Worm (Caenorhabditis elegans) whole organism, late embryonic: ENCODE results near the gene F35A5.2.

Experiments used
- C08G9.2 ChIP-seq: sonication (generic microtip); optimal IDR thresholded peaks from 2 replicates; lab custom pipeline; 2016; ENCODE audit warnings: mild to moderate bottlenecking, missing genetic modification characterization, moderate library complexity, missing compliant biosample characterization
- C38D4.7 ChIP-seq: fragments of 200-800 bp; sonication (Bioruptor generic); optimal IDR thresholded peaks from 2 replicates; lab custom pipeline; 2018; ENCODE audit warnings: mild to moderate bottlenecking, missing genetic modification characterization, moderate library complexity, missing compliant biosample characterization
- T23F11.4 ChIP-seq: fragments of 200-800 bp; sonication (Bioruptor generic); optimal IDR thresholded peaks from 2 replicates; lab custom pipeline; 2018; ENCODE audit warnings: mild to moderate bottlenecking, missing genetic modification characterization, missing compliant biosample characterization
- ama-1 ChIP-seq: fragments of 150-350 bp; optimal IDR thresholded peaks from 2 replicates; lab custom pipeline; 2014
- ceh-14 ChIP-seq: sonication (generic microtip); optimal IDR thresholded peaks from 2 replicates; lab custom pipeline; 2016; ENCODE audit warnings: missing genotype, missing genetic modification characterization, missing compliant biosample characterization
- ceh-18 ChIP-seq: sonication (generic microtip); optimal IDR thresholded peaks from 2 replicates; lab custom pipeline; 2016; ENCODE audit warnings: missing genetic modification characterization, missing compliant biosample characterization
- ceh-19 ChIP-seq: fragments of 200-800 bp; sonication (Bioruptor generic); optimal IDR thresholded peaks from 2 replicates; lab custom pipeline; 2018; ENCODE audit warnings: mild to moderate bottlenecking, missing genetic modification characterization, missing compliant biosample characterization
- ceh-2 ChIP-seq: sonication (generic microtip); optimal IDR thresholded peaks from 2 replicates; lab custom pipeline; 2016; ENCODE audit warnings: missing genotype, missing genetic modification characterization, missing compliant biosample characterization
- ceh-22 ChIP-seq: sonication (generic microtip); optimal IDR thresholded peaks from 2 replicates; lab custom pipeline; 2017; ENCODE audit warnings: missing biosample characterization, missing genetic modification characterization
- ceh-24 ChIP-seq: sonication (generic microtip); optimal IDR thresholded peaks from 2 replicates; lab custom pipeline; 2016; ENCODE audit warnings: mild to moderate bottlenecking, missing genetic modification characterization, missing compliant biosample characterization
- ceh-30 ChIP-seq: fragments of 150-350 bp; optimal IDR thresholded peaks from 2 replicates; lab custom pipeline; 2014; ENCODE audit warnings: missing biosample characterization, missing genetic modification characterization
- ceh-31 ChIP-seq: sonication (generic microtip); optimal IDR thresholded peaks from 2 replicates; lab custom pipeline; 2016; ENCODE audit warnings: missing genetic modification characterization, missing compliant biosample characterization
- ceh-34 ChIP-seq: sonication (generic microtip); optimal IDR thresholded peaks from 2 replicates; lab custom pipeline; 2016; ENCODE audit warnings: mild to moderate bottlenecking, missing genetic modification characterization, missing compliant biosample characterization
- ceh-45 ChIP-seq: fragments of 200-800 bp; sonication (Bioruptor generic); IDR thresholded peaks from 2 replicates; pipeline ENCODE4 v1.3.6; 2022; ENCODE audit warnings: missing genetic modification reagents, missing genetic modification characterization, missing compliant biosample characterization
- ceh-48 ChIP-seq: sonication (generic microtip); optimal IDR thresholded peaks from 2 replicates; lab custom pipeline; 2016; ENCODE audit warnings: missing genetic modification characterization, inconsistent platforms, missing compliant biosample characterization
- ceh-6 ChIP-seq: fragments of 200-800 bp; sonication (Bioruptor generic); optimal IDR thresholded peaks from 2 replicates; lab custom pipeline; 2018; ENCODE audit warnings: mild to moderate bottlenecking, missing genetic modification characterization, missing compliant biosample characterization
- ceh-9 ChIP-seq: sonication (generic microtip); optimal IDR thresholded peaks from 2 replicates; lab custom pipeline; 2016; ENCODE audit warnings: mild to moderate bottlenecking, missing genetic modification characterization, inconsistent platforms, missing compliant biosample characterization
- che-1 ChIP-seq: sonication (generic microtip); optimal IDR thresholded peaks from 2 replicates; lab custom pipeline; 2016; ENCODE audit warnings: mild to moderate bottlenecking, missing genetic modification characterization, missing compliant biosample characterization
- dmd-4 ChIP-seq: sonication (generic microtip); optimal IDR thresholded peaks from 2 replicates; lab custom pipeline; 2016; ENCODE audit warnings: borderline replicate concordance, missing genetic modification characterization, missing compliant biosample characterization
- ets-4 ChIP-seq: sonication (generic microtip); optimal IDR thresholded peaks from 2 replicates; lab custom pipeline; 2016; ENCODE audit warnings: missing genetic modification characterization, missing compliant biosample characterization
- eyg-1 ChIP-seq: sonication (generic microtip); optimal IDR thresholded peaks from 2 replicates; lab custom pipeline; 2016; ENCODE audit warnings: missing genotype, missing genetic modification characterization, missing compliant biosample characterization
- fax-1 ChIP-seq: sonication (generic microtip); optimal IDR thresholded peaks from 2 replicates; lab custom pipeline; 2016; ENCODE audit warnings: missing genotype, missing genetic modification characterization, missing compliant biosample characterization
- hlh-13 ChIP-seq: fragments of 200-800 bp; sonication (Bioruptor generic); optimal IDR thresholded peaks from 2 replicates; lab custom pipeline; 2018; ENCODE audit warnings: mild to moderate bottlenecking, missing genetic modification characterization, missing compliant biosample characterization
- hlh-15 ChIP-seq: sonication (generic microtip); optimal IDR thresholded peaks from 2 replicates; lab custom pipeline; 2016; ENCODE audit warnings: missing genetic modification characterization, missing compliant biosample characterization
- hlh-30 ChIP-seq: sonication (generic microtip); optimal IDR thresholded peaks from 2 replicates; lab custom pipeline; 2017; ENCODE audit warnings: antibody characterized with exemption, missing genetic modification characterization, missing compliant biosample characterization; ENCODE audit not compliant: insufficient read depth
- madf-2 ChIP-seq: sonication (generic microtip); optimal IDR thresholded peaks from 2 replicates; lab custom pipeline; 2017; ENCODE audit warnings: missing genetic modification characterization, missing compliant biosample characterization
- mec-3 ChIP-seq: sonication (generic microtip); optimal IDR thresholded peaks from 2 replicates; lab custom pipeline; 2016; ENCODE audit warnings: borderline replicate concordance, missing genetic modification characterization, missing compliant biosample characterization
- nfya-1 ChIP-seq: sonication (generic microtip); optimal IDR thresholded peaks from 2 replicates; lab custom pipeline; 2017; ENCODE audit warnings: missing genetic modification characterization, mild to moderate bottlenecking, missing compliant biosample characterization, antibody characterized with exemption, moderate library complexity
- nhr-11 ChIP-seq: fragments of 150-350 bp; optimal IDR thresholded peaks from 2 replicates; lab custom pipeline; 2014; ENCODE audit warnings: missing biosample characterization, missing genetic modification characterization
- npax-4 ChIP-seq: sonication (generic microtip); optimal IDR thresholded peaks from 2 replicates; lab custom pipeline; 2016; ENCODE audit warnings: missing genetic modification characterization, missing compliant biosample characterization
- odd-2 ChIP-seq: sonication (generic microtip); optimal IDR thresholded peaks from 2 replicates; lab custom pipeline; 2017; ENCODE audit warnings: antibody characterized with exemption, mild to moderate bottlenecking, missing genetic modification characterization, missing compliant biosample characterization
- pag-3 ChIP-seq: sonication (generic microtip); optimal IDR thresholded peaks from 2 replicates; lab custom pipeline; 2016; ENCODE audit warnings: missing compliant biosample characterization, missing genetic modification characterization, borderline replicate concordance
- pax-1 ChIP-seq: fragments of 150-350 bp; optimal IDR thresholded peaks from 2 replicates; lab custom pipeline; 2014; ENCODE audit warnings: missing biosample characterization, missing genetic modification characterization
- pha-2 ChIP-seq: sonication (generic microtip); optimal IDR thresholded peaks from 2 replicates; lab custom pipeline; 2017; ENCODE audit warnings: mild to moderate bottlenecking, missing genetic modification characterization, missing compliant biosample characterization
- pha-4 ChIP-seq: fragments of 150-350 bp; optimal IDR thresholded peaks from 2 replicates; lab custom pipeline; 2018; ENCODE audit warnings: missing biosample characterization, missing genetic modification reagents, missing genetic modification characterization
- pqm-1 ChIP-seq: sonication (generic microtip); optimal IDR thresholded peaks from 2 replicates; lab custom pipeline; 2016; ENCODE audit warnings: missing genetic modification characterization, missing compliant biosample characterization
- ref-2 ChIP-seq: sonication (generic microtip); optimal IDR thresholded peaks from 2 replicates; lab custom pipeline; 2016; ENCODE audit warnings: missing genetic modification characterization, missing compliant biosample characterization
- rnt-1 ChIP-seq: sonication (generic microtip); optimal IDR thresholded peaks from 2 replicates; lab custom pipeline; 2016; ENCODE audit warnings: missing genetic modification characterization, missing compliant biosample characterization
- sdc-2 ChIP-seq: sonication (generic microtip); optimal IDR thresholded peaks from 2 replicates; lab custom pipeline; 2016; ENCODE audit warnings: missing genotype, missing genetic modification characterization, missing compliant biosample characterization
- sox-2 ChIP-seq: fragments of 200-800 bp; sonication (Bioruptor generic); IDR thresholded peaks from 2 replicates; pipeline ENCODE4 v1.3.6; 2022; ENCODE audit warnings: missing genetic modification reagents, missing genetic modification characterization, missing compliant biosample characterization
- tbx-2 ChIP-seq: sonication (generic microtip); optimal IDR thresholded peaks from 2 replicates; lab custom pipeline; 2016; ENCODE audit warnings: missing genetic modification characterization, missing compliant biosample characterization
- ttx-3 ChIP-seq: sonication (generic microtip); optimal IDR thresholded peaks from 2 replicates; lab custom pipeline; 2016; ENCODE audit warnings: missing genetic modification reagents, missing genetic modification characterization, missing compliant biosample characterization
- unc-42 ChIP-seq: sonication (generic microtip); optimal IDR thresholded peaks from 2 replicates; lab custom pipeline; 2016; ENCODE audit warnings: missing genotype, missing genetic modification characterization, missing compliant biosample characterization
- zip-5 ChIP-seq: sonication (generic microtip); optimal IDR thresholded peaks from 2 replicates; lab custom pipeline; 2016; ENCODE audit warnings: missing genetic modification characterization, missing compliant biosample characterization
- ztf-16 ChIP-seq: sonication (generic microtip); optimal IDR thresholded peaks from 2 replicates; lab custom pipeline; 2017; ENCODE audit warnings: missing genetic modification characterization, missing compliant biosample characterization

Gene F35A5.2

DNA sequence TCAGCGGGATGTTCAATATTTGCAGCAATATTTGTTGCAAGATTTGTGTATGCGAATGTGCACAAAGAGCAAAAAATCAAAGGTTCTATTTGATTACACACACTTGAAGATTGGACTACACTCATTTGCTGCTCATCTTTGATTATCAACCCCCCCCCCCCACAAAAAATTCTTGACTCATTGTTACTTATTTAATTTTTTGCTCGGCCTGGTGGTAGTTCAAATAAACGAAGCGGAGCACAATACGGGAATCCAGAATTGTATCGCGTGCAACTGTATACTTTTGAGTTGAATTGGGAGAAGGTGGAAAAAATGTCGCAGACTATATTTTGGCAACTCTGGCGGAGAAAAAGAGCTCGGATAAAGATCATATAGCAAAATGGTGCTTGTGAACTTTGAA lies 9.3 kb upstream of the F35A5.2 start, which contains the start of gene F35A5.5:
F35A5.5 (minus strand) TSS at position 101 of the 400 bp plus-strand sequence.
- TF ChIP-seq ztf-16 (tag; lab: Kevin White, UChicago), result no peak
- no peak for TF ChIP-seq dmd-4
- TF ChIP-seq che-1 (tag; lab: Kevin White, UChicago), result no peak
- no peak for TF ChIP-seq ets-4 (tag; lab: Kevin White, UChicago)
- no peak for TF ChIP-seq T23F11.4 (GFP tag; lab: Kevin White, UChicago)

DNA sequence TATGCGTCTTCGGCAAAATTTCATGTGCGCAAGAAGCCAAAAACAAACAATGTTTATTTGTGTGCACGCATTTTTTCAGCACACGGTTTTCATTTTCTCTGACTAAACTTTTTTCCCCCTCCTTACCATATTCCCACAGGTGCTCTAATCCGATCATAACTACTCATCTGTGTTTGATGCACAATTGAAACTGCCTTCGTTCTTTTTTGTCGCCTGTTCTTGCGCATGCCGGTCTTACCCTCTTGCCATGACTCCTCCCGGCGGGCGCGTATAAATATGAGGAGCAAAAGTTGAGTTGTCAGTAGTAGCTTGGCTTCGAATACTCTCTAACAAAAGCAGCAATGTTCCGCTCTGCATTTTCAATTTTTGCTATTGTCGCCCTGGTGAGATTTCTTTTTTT lies 7.1 kb upstream of the F35A5.2 start, which contains the start of gene abu-10:
abu-10 (plus strand) TSS at position 301 of the 400 bp plus-strand sequence.
- TF ChIP-seq pax-1 (no peak), odd-2 (tag; lab: Kevin White, UChicago) (no peak), ref-2 (no peak), ceh-45 (GFP tag; lab: Robert Waterston, UW) (no peak), npax-4 (tag; lab: Kevin White, UChicago) (no peak), ceh-2 (tag; lab: Kevin White, UChicago) (no peak), ceh-24 (tag; lab: Kevin White, UChicago) (no peak), nfya-1 (tag; lab: Kevin White, UChicago) (no peak), mec-3 (tag; lab: Kevin White, UChicago) (no peak), ttx-3 (tag; lab: Kevin White, UChicago) (no peak), fax-1 (no peak), pqm-1 (tag; lab: Kevin White, UChicago) (no peak), ceh-14 (tag; lab: Kevin White, UChicago) (no peak), ceh-6 (GFP tag; lab: Kevin White, UChicago) (no peak), C08G9.2 (no peak)
- TF ChIP-seq, all 69 proteins: peak for 0

DNA sequence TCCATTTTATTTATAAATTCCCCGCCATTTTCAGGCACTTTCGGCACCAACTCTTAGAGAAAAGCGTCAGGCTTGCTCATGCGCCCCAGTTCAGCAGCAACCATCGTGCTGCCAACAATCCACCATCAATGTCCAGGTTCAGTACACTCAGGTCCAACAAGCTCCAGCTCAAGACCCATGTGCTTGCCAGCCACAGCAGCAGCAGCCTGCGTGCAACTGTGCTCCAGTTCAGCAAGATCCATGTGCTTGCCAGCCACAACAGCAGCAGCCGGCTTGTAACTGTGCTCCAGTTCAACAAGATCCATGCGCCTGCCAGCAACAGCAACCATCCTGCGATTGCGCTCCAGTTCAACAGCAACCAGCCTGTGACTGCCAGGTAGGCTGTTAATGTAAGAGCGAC lies 6.6 kb upstream of the F35A5.2 start:
- TF ChIP-seq dmd-4 (no peak), ceh-22 (tag; lab: Kevin White, UChicago) (no peak), pqm-1 (tag; lab: Kevin White, UChicago) (no peak)

DNA sequence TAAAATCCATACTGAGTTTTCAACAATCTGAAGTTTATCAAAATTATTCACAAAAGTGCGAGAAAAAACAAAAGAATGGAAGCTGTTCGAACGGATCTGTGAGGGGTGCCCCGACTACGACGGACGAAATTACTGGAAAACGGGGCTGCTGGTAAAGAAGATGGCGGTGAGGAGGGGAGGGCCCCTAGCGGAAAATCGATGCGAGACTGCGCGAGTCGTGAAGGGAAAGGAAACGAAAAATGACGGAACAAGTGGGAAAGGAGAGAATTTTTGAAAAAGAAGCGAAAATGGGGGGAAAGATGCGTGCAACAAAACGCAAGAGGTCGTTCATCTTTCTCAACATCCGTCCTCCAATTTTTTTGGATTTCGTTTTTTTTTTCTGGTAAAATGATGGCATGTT lies 2.2 kb upstream of the F35A5.2 start:
- TF ChIP-seq ref-2 (peak; percentile 13), ceh-30 (tag; lab: Kevin White, UChicago) (no peak), unc-42 (tag; lab: Kevin White, UChicago) (peak; percentile 53), nfya-1 (tag; lab: Kevin White, UChicago) (peak; percentile 2), mec-3 (tag; lab: Kevin White, UChicago) (peak; percentile 8), ceh-34 (peak; percentile 28), ceh-22 (tag; lab: Kevin White, UChicago) (no peak), ceh-31 (tag; lab: Kevin White, UChicago) (peak; percentile 21), C38D4.7 (GFP tag; lab: Kevin White, UChicago) (no peak), sdc-2 (tag; lab: Kevin White, UChicago) (peak; percentile 1), ceh-48 (tag; lab: Kevin White, UChicago) (peak; percentile 95)

DNA sequence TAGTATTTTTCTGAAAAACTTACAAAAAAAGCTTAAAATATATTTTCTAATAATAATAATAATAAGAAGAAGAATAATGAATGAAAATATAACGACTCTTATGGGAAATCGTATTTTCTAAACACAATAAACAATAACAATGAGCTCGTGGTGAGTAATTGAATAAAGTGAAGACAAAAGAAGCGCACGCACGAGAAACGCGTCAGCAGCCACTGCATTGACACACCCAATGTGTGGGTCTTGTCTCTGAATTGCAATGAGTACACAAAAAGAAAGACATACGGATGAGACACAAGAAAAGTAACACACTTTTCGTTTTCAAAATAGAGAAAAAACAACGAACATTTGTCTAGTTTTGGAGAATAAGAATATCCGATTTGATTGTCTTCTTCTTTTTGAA lies 1.6 kb upstream of the F35A5.2 start, which contains the start of gene F35A5.8:
F35A5.8 (minus strand) TSS at position 151 of the 400 bp plus-strand sequence.
- TF ChIP-seq hlh-30 (tag; lab: Kevin White, UChicago) (no peak), nhr-11 (tag; lab: Kevin White, UChicago) (no peak), hlh-13 (GFP tag; lab: Kevin White, UChicago) (no peak), pag-3 (tag; lab: Kevin White, UChicago) (no peak), ceh-18 (tag; lab: Kevin White, UChicago) (no peak), ceh-2 (tag; lab: Kevin White, UChicago) (no peak), madf-2 (tag; lab: Kevin White, UChicago) (no peak), ama-1 (no peak), eyg-1 (tag; lab: Kevin White, UChicago) (no peak), pha-2 (tag; lab: Kevin White, UChicago) (no peak), fax-1 (no peak), ceh-19 (GFP tag; lab: Kevin White, UChicago) (no peak), ceh-9 (tag; lab: Kevin White, UChicago) (no peak), ref-2 (no peak), tbx-2 (tag; lab: Kevin White, UChicago) (peak; percentile 47), pha-4 (no peak), zip-5 (tag; lab: Kevin White, UChicago) (peak; percentile 22), sox-2 (GFP tag; lab: Robert Waterston, UW) (peak; percentile 66), hlh-15 (tag; lab: Kevin White, UChicago) (no peak), ets-4 (tag; lab: Kevin White, UChicago) (no peak), ceh-34 (no peak), rnt-1 (tag; lab: Kevin White, UChicago) (peak; percentile 2), ceh-30 (tag; lab: Kevin White, UChicago) (no peak), dmd-4 (no peak)
